Fruit fly (Drosophila melanogaster): ENCODE results near the gene CG13461.

DNA sequence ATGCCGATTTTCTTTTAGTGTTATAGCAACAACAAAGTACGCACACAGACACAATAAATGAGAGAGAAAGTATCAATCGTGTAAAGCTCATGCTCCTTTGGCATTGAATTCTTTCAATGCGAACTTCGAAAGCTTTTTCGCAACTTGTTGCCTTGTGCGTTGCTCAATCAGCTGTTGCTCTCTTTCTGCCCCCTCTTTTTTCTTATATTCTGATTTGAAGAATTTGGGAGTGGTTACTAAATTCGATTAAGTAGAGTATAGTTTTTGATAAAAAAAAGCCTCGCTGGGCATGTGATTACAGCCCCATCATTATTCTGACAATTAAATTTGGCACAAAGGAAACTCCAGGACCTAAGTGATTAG is 17.6 kb downstream of the CG13461 start:
- TF ChIP-seq CG8159 (tag; optimal IDR thresholded peaks at IDR 0.05), result no peak
- TF ChIP-seq CG13204 (GFP tag; optimal IDR thresholded peaks at IDR 0.05), result no peak
- TF ChIP-seq EcR (GFP tag; optimal IDR thresholded peaks at IDR 0.05), result no peak
- no peak for TF ChIP-seq CG10348 (GFP tag; IDR thresholded peaks at IDR 0.05)
- no peak for TF ChIP-seq D1 (tag; optimal IDR thresholded peaks at IDR 0.05)
- no peak for TF ChIP-seq Pif1A (GFP tag; optimal IDR thresholded peaks at IDR 0.05)
- TF ChIP-seq CG15710 (tag; optimal IDR thresholded peaks at IDR 0.05), result no peak
- no peak for TF ChIP-seq CG14655 (GFP tag; optimal IDR thresholded peaks at IDR 0.05)
- no peak for TF ChIP-seq gl (tag; optimal IDR thresholded peaks at IDR 0.05)

All from whole organism, pupa.